Fruit fly (Drosophila melanogaster) S2 (cell line): ENCODE data around the gene CG15767.

ENCODE experiments used
- CG8478 ChIP-seq: fragments of >200 bp; optimal IDR thresholded peaks from 2 replicates; lab custom pipeline; 2018
- CTCF ChIP-seq, 2 experiments: fragments of >200 bp; optimal IDR thresholded peaks; 2 replicates each; lab custom pipeline; 2018

Gene CG15767

DNA sequence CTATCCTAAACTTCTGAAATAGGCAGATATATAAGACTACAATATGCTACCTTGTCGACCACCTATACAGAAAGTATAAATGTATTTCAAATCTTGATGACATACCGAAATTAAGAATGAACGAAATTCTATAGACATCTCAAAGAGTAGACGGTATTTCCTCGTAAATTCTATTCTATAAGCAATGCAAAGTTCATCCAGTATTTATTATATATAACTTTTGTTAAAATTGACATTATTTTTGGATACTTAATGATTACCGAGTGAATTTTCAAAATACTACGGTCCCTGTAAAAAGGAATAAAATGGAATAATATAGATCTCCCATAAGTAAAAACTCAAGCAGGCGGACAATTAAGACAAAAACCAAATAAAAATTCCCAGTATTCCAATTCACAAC, at the start of gene CG15767:
CG15767 (plus strand) TSS at position 301 of the 400 bp plus-strand sequence.
- TF ChIP-seq CTCF (optimal IDR thresholded peaks at IDR 0.05; lab: Kevin White, UChicago) (no peak), CG8478 (lab: Kevin White, UChicago) (no peak)

DNA sequence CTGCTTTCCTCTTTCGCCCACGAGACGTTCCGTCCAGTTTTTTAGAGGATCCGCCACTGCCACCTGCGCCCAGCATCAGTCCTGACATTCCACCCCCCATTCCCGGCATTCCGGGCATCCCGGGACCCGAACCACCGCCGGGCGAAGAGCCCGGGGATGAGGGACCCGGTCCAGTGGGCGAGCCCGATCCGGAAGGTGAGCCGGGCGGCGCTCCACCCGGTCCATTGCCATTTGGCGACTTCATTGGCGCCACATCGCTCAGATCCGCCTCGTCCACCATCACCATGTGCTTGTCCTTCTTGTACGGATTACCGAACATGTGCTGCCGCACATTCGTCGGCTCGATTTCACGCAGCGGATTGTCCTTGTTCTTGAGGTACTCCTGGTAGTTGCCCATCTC, 47.7 kb upstream of the CG15767 start:
- TF ChIP-seq CG8478 (lab: Kevin White, UChicago) (no peak), CTCF (optimal IDR thresholded peaks at IDR 0.05; lab: Kevin White, UChicago) (no peak)

DNA sequence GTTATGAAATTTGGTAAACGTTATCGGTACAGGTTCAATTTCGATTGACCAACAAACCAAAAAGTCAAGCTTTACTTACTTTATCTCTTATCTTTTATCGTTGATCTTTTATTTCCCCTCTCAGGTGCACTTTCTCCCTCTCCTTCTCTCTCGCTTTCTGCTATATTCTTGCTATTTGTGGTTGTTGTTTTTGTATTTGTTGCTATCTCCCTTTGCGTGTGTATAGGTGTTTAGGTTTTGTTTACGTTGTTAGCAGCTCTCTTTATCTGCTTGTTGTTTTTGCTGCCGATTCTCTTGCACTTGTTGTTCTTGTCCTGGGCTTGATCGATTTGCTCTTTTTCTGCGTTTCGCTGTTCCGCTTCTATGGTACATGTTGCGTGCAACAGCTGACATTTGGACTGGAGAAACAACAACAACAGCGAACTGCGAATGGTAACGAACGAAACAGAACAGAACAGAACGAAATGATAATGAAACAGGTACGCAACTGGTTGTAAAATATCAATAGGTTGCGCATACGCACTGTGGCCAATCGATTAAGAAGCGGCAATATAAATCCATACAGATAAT, 44.9 kb upstream of the CG15767 start:
- TF ChIP-seq CG8478 (lab: Kevin White, UChicago) (no peak), CTCF (optimal IDR thresholded peaks at IDR 0.05; lab: Kevin White, UChicago) (no peak)

DNA sequence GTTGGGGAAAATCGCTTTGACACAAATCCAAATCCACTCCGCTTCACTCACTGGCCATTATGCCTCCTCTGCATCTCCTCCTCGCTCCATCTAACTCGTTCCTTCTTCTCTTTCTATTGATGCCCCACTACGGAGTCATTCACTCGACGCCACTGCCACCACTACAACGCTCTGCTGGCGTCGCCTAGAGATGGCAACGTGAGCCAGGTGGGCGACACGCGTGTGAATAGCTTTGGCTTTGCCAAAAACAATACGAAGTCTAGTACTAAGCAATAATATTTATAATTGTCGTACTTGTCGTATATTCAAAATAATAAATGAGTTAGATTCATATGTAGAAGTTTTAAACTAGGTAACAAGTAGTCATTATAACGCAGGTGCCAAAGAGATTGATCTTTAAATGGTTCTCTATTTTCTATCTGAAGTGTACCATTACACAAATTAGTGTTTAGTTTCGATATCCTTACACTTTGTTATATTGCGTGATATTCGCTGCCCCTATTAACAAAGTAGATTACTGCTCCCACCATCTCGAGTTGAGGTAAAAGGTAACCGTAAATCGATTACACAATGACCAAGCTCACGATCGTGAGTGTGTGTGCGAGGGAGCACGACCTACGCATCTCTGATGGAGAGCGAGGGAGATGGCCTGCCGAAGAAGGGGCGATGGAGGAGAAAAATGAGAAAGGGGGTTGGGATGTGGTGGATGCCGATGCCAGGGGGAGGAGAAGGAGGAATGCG, 44.1 kb upstream of the CG15767 start:
- TF ChIP-seq CG8478 (lab: Kevin White, UChicago), result no peak
- TF ChIP-seq CTCF (optimal IDR thresholded peaks at IDR 0.05; lab: Kevin White, UChicago), result no peak

DNA sequence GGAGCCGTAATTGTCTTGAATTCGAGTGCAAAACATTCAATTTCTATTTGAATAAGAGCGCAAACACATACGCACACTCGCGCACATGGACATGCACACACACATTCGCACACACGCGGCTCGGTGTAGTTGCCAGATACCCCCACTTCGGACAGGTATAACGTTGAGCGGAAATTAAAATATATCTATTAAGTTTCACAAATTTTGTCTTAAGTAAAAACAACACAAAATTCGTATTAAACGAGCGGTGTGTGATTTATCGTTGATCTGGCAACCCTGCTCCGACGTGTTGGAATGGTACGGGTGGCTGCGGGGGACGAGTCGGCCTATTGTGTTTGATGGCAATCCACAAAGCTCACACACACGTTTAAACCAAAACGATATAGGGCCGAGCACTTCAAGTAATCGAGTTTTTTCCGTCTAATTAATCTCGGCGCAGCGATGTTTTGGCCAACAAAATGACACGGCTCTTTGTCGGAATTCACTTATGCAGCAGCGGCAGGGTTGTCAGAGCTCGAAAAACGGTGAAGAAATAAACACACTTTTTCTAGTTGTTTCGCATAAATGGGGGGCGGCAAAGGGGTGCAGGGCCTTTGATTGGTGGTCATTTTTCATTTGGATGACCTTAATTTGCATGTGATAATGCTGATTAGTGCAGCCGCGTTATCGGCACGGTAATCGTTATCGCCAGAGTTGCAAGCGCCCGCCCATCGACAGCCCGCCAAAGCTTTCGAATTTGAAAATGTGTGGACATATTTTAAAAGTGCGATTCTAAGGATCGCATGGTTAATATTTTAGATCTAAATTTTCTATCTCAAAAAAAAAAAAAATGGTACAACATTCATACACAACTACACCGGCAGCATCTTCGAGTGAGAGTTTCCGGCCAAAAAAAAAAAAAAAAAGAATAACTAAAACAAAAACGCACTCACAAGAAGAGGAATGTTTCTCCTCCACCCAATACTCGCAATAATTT, 43.2 kb upstream of the CG15767 start:
- TF ChIP-seq CG8478 (lab: Kevin White, UChicago) (no peak), CTCF (optimal IDR thresholded peaks at IDR 0.05; lab: Kevin White, UChicago) (no peak)

DNA sequence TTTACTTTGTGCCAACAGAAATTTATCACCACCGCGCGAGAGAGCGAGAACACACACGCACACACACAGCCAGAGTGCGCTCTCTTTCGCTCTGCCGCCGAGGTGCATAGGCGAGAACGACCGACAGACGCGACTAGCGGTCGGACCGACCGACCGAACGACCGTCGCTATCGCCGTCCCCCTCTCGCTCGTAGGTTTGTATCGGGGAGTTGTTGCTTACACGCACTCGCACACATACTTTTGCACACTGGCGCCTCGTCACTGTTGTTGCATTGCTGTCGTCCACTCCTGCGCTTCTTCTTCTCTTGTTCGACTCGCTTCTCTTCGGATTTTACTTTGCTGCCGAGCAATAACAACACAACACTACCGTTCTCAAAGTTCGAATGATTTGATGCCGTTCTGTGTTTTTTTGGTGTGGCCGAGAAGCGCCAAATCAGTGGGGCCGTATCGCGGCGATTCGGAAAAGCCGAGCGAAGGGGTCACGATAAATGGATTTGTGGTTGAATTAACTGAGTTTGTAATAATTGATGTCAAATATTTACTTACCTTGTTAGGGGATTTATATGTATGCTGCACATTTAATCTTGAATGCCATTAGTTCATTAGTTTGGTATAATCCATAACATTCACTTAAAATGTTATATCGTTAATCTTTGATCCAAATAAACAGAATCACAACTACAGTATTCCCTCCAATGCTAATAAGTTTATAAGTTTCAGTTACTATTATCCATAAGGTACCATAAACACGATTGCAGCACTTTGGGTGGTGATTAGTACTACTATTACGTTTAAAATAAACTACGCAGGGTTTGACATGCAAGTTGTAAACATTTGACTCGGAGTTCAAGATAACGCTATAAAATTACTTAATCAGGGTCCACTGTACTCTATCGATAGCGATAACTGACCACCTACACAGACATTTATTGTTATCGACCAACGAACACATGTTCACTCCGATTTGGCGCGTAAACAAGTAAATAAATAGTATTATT, 42.1 kb upstream of the CG15767 start, which contains the start of the genes IntS6 and Rtel1:
IntS6 (minus strand) TSS at position 391 of the 998 bp plus-strand sequence.
Rtel1 (plus strand) TSS at position 884 of the 998 bp plus-strand sequence.
- TF ChIP-seq CG8478 (lab: Kevin White, UChicago) (peak; percentile 13), CTCF (optimal IDR thresholded peaks at IDR 0.05; lab: Kevin White, UChicago) (peak; percentile 28 to 57)

DNA sequence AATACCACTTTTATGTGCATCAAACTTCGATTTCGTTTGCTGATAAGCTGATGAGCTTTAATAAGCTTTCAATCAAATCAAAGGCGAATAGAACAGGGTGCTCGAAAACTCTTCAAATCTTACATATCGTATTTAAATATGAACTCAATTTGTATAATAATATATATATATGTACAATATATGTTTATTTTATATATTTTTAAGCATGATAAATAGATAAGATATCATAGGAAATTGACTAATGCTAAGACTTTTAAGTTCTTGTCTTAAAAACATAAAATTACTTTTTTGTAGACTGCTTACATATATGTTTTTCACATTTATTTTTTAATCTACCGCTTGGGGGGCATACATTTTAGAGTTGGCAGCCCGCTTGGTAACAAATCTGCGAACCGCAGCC, 37.3 kb upstream of the CG15767 start, which contains the start of gene CG15772:
CG15772 (plus strand) TSS at position 301 of the 400 bp plus-strand sequence.
- TF ChIP-seq CG8478 (lab: Kevin White, UChicago) (no peak), CTCF (optimal IDR thresholded peaks at IDR 0.05; lab: Kevin White, UChicago) (no peak)

DNA sequence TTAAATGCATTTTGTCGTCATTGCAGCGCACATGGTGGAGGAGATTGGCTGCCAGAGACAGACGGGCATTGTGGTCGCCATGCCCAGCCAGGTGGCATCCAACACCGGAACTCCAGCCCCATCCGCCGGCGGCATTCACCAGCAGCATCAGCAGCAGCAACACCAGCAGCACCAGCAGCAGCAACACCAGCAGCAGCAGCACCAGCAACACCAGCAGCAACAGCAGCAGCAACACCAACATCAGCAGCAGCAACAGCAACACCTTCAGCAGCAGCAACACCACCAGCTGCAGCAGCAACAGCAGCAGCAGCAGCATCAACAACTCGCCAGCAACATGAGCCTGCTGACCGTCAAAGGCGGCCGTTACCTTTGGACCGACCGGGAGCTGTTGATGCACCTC, 36.4 kb upstream of the CG15767 start:
- TF ChIP-seq CG8478 (lab: Kevin White, UChicago) (no peak), CTCF (optimal IDR thresholded peaks at IDR 0.05; lab: Kevin White, UChicago) (no peak)

DNA sequence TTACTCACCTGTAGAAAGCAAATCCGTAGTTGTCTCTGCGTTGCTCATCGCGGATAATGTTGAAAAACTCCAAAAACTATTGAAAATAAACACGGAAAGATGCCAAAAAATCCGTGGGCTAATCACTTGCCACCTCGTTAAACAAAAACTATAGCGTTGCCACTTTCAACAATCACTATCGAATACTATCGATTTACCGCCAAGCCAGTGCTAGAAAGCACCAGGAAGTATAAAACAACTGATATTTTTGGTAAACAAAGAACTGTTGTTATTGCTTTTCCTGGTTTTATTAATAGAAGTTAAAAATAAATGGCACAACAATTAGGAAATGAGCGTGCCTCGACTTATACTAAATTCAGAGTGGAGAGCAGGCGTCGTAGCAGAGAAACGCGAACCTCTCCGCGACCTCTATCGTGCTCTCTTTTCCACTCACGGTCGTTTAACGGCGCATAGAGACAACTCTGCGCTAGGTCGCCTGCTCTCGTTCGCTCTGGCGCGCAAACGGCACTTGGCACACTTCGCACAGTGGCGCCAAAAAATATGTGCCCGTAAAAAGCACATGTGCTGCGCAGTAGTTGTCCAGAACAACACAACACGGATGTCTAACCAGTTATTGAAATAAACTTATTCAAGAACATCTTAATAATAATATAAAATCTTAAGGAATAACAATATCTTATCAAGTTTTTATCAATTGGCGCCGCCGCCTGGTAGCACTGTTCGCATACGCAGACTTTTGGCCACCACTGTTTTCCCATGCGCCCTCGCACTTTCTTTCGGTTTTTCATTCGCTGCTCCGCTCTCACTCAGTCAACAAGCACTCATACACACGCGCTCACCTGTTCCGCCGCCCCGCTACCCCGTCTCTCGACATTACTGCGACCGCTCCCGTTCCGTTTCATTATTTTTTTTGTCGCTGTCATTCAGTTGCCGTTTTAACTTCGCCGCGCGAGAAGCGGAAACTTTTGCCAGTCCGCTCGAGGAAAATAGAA, 34.2 kb upstream of the CG15767 start, which contains the start of the genes lin-52 and CG15771:
lin-52 (minus strand) TSS at position 122 of the 992 bp plus-strand sequence.
CG15771 (plus strand) TSS at position 738 of the 992 bp plus-strand sequence.
- no peak for TF ChIP-seq CG8478 (lab: Kevin White, UChicago)
- peak; percentile 11 to 38 for TF ChIP-seq CTCF (optimal IDR thresholded peaks at IDR 0.05; lab: Kevin White, UChicago)

DNA sequence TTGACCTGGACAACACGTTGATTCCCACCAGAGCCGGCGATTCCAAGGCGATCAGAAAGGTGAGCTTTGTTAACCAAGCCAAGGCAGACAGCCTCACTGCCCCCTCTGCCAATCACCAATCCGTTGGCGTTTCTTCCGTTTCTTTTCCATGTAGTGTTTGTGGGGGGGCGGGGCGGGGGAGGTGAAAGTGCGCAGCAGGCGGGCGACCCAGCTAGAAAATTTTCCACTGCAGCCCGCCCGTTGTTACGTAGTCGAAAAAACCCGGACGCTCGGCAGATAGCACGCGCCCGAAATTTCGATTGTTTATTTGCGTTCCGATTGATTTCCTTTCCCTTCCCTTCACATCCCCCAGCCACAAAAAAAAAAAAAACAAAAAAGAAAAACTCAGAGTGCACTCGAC, 33.1 kb upstream of the CG15767 start:
- no peak for TF ChIP-seq CTCF (optimal IDR thresholded peaks at IDR 0.05; lab: Kevin White, UChicago)
- no peak for TF ChIP-seq CG8478 (lab: Kevin White, UChicago)

DNA sequence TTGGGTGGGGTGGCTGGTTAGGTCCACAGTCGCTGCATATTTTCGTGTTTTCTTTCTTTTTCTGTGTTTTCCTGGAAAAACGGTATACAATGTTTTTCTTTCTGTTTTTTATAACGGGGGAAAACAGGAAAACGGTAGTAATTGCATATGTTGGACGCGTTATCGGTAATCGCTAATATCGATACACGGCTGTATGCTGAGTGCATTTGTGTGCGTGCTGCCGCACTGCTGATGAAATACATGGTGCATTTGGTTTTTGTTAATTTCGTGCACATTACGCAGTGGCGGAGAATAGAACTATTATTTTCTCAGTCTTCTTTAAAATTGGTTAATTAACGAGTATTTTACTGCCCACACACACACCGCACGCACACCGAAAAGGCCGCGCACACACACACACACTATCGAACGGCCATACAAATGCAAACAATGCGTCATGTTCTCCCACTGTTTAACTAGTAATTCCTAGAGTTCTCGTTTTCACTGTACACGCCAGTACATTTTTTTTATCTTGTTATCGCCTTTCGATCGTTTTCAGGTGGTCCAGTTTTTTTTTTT, 25.8 kb upstream of the CG15767 start:
- TF ChIP-seq CG8478 (lab: Kevin White, UChicago), result no peak
- TF ChIP-seq CTCF (optimal IDR thresholded peaks at IDR 0.05; lab: Kevin White, UChicago), result no peak
